Fruit fly (Drosophila melanogaster) whole organism, pupa: Measurements from ENCODE around the gene CG17930.

Experiments
- CG34367 ChIP-seq: fragments of 200-800 bp; sonication (Bioruptor generic); optimal IDR thresholded peaks from 2 replicates; lab custom pipeline; 2018; ENCODE audit warnings: missing biosample characterization, mild to moderate bottlenecking, missing genetic modification characterization
- fd96Ca ChIP-seq: fragments of 200-800 bp; sonication (Bioruptor generic); IDR thresholded peaks from 3 replicates; pipeline ENCODE4 v1.3.6; 2022; ENCODE audit warnings: missing biosample characterization, missing genetic modification characterization

DNA sequence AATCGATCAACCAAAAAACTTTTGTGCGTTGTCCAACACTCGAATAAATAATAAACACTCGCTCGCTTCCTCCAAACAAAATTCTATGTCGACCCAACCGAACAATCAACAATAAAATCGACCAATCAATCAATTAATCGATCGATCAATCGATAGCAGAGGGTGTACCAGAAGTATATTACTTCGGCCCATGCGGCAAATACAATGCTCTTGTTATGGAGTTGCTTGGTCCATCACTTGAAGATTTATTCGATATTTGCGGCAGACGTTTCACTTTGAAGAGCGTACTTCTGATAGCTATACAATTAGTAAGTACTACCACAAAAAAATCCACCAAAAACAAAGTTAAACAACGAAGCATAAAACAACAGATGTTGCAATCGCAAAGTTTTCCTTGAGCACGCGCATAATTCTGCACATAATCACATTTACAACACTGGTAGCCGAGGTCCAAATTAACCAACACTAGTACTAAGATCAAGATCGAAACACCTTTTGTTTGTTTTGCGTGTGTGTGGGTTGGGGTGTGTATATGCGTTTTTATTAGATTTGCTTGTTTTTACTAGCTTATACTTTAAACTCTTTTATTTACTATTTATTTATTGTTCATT is 32.0 kb upstream of the CG17930 start:
- TF ChIP-seq fd96Ca (no peak), CG34367 (tag; lab: Kevin White, UChicago) (no peak)
